Worm (Caenorhabditis elegans): ENCODE data around the gene pmk-3.

- TF ChIP-seq unc-130 (tag; optimal IDR thresholded peaks at IDR 0.05) (no peak), sup-37 (GFP tag; optimal IDR thresholded peaks at IDR 0.05) (no peak), nhr-19 (GFP tag; conservative IDR thresholded peaks at IDR 0.05) (no peak), lin-35 (GFP tag; optimal IDR thresholded peaks at IDR 0.05) (no peak), zip-4 (GFP tag; optimal IDR thresholded peaks at IDR 0.05) (no peak), mdl-1 (tag; optimal IDR thresholded peaks at IDR 0.05) (no peak), ztf-11 (tag; optimal IDR thresholded peaks at IDR 0.05) (no peak), sox-4 (tag; optimal IDR thresholded peaks at IDR 0.05) (no peak), irx-1 (tag; optimal IDR thresholded peaks at IDR 0.05) (no peak), ama-1 (optimal IDR thresholded peaks at IDR 0.05) (no peak), ets-5 (GFP tag; IDR thresholded peaks at IDR 0.05) (no peak), nhr-71 (tag; optimal IDR thresholded peaks at IDR 0.05) (no peak), nhr-237 (tag; optimal IDR thresholded peaks at IDR 0.05) (no peak)
Observed at ce11 chrIV:8136548-8136947, 2.5 kb upstream of the pmk-3 start.

Data from whole organism, L1 larva.